Fruit fly (Drosophila melanogaster) S2 (cell line): Measurements from ENCODE around the gene CG32260.

Source experiments
- CG8478 ChIP-seq: fragments of >200 bp; optimal IDR thresholded peaks from 2 replicates; lab custom pipeline; 2018
- CTCF ChIP-seq, 2 experiments: fragments of >200 bp; optimal IDR thresholded peaks; 2 replicates each; lab custom pipeline; 2018

DNA sequence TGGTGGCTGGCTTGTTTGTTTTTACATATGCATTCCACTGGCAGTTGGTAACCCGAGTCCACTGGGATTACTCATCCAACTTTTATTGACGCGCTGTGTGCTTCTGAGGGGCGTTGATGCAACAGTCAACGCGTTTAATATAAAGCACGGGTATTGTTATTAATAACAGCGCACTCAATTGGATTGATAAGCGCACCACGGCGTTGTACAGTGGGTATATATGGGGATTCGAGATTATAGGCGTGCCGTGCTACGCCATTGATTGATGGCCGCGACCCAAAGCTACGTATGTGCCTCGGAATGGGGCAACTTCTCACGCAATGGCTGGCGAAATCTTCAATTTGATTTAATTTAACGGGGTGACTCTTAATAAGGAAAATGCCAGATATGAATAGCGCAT is 35.0 kb upstream of the CG32260 start:
- TF ChIP-seq CG8478 (lab: Kevin White, UChicago) (no peak), CTCF (optimal IDR thresholded peaks at IDR 0.05; lab: Kevin White, UChicago) (no peak)
